Fruit fly (Drosophila melanogaster) S2 (cell line): ENCODE measurements around the gene Hs6st.

Source experiments
- CG8478 ChIP-seq: fragments of >200 bp; optimal IDR thresholded peaks from 2 replicates; lab custom pipeline; 2018
- CTCF ChIP-seq, 2 experiments: fragments of >200 bp; optimal IDR thresholded peaks; 2 replicates each; lab custom pipeline; 2018

DNA sequence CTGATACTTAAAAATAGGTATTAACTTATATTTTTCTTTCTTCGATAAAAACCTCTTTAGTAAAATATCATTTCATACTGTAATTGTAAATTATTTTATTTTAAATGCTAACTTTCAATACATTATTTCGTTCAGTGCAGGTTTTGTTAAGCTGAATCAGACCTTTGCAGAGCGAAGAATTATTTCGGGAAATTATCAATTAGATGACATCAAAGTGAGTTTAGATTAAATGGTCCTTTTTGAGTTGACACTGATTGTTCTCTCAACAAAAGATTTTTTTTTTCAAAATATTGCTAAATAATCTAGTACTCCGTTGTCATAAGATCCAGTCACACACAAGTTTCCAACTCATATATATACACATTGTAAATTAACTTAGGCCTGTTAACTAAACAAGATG is 34.1 kb upstream of the Hs6st start, which contains the start of the genes CG33934 and Indy-2:
- TF ChIP-seq CTCF (optimal IDR thresholded peaks at IDR 0.05; lab: Kevin White, UChicago), result no peak
- no peak for TF ChIP-seq CG8478 (lab: Kevin White, UChicago)
